Fruit fly (Drosophila melanogaster) whole organism, embryonic: Measurements from ENCODE around the gene Acp29AB.
A peak's percentile ranks its signal among the peaks of the same experiment; 100 is the strongest.

ENCODE experiments used
- Abd-B ChIP-seq: fragments of 200-800 bp; sonication (Bioruptor generic); optimal IDR thresholded peaks from 2 replicates; lab custom pipeline; 2018; ENCODE audit warnings: missing biosample characterization, mild to moderate bottlenecking, missing genetic modification characterization, moderate library complexity
- Atf6 ChIP-seq: fragments of 200-800 bp; sonication (Bioruptor generic); IDR thresholded peaks from 2 replicates; pipeline ENCODE4 v1.3.6; 2022; ENCODE audit warnings: missing biosample characterization, missing genetic modification characterization
- Bteb2 ChIP-seq: fragments of 200-800 bp; sonication (Bioruptor generic); optimal IDR thresholded peaks from 2 replicates; lab custom pipeline; 2016; ENCODE audit warnings: missing biosample characterization, missing genetic modification characterization
- CG10321 ChIP-seq: fragments of 200-800 bp; sonication (Bioruptor generic); IDR thresholded peaks from 2 replicates; pipeline ENCODE4 v1.3.6; 2022; ENCODE audit warnings: missing biosample characterization, missing genetic modification characterization
- CG12071 ChIP-seq: fragments of 200-800 bp; sonication (Bioruptor generic); optimal IDR thresholded peaks from 3 replicates; lab custom pipeline; 2018; ENCODE audit warnings: missing biosample characterization, mild to moderate bottlenecking, missing genetic modification characterization
- CG12744 ChIP-seq: fragments of 200-800 bp; sonication (Bioruptor generic); optimal IDR thresholded peaks from 2 replicates; lab custom pipeline; 2016; ENCODE audit warnings: missing biosample characterization, missing genetic modification characterization
- CG12942 ChIP-seq: fragments of 200-800 bp; sonication (Bioruptor generic); optimal IDR thresholded peaks from 3 replicates; lab custom pipeline; 2016; ENCODE audit warnings: missing biosample characterization, missing genetic modification characterization
- CG1529 ChIP-seq: fragments of 200-800 bp; sonication (Bioruptor generic); optimal IDR thresholded peaks from 3 replicates; lab custom pipeline; 2018; ENCODE audit warnings: missing biosample characterization, missing genetic modification characterization
- CG30403 ChIP-seq: fragments of 200-800 bp; sonication (Bioruptor generic); optimal IDR thresholded peaks from 3 replicates; lab custom pipeline; 2016; ENCODE audit warnings: missing biosample characterization, missing genetic modification characterization
- CG32532 ChIP-seq: fragments of 200-800 bp; sonication (Bioruptor generic); IDR thresholded peaks from 2 replicates; pipeline ENCODE4 v1.3.6; 2022; ENCODE audit warnings: missing biosample characterization, missing genetic modification characterization
- CG3726 ChIP-seq: fragments of 200-800 bp; sonication (Bioruptor generic); IDR thresholded peaks from 3 replicates; pipeline ENCODE4, ENCODE4 v1.3.6; 2022; ENCODE audit warnings: missing biosample characterization, missing genetic modification characterization
- CG4424 ChIP-seq: fragments of 200-800 bp; sonication (Bioruptor generic); optimal IDR thresholded peaks from 3 replicates; lab custom pipeline; 2016; ENCODE audit warnings: missing biosample characterization, missing genetic modification characterization
- CG4854 ChIP-seq: fragments of 200-800 bp; sonication (Bioruptor generic); optimal IDR thresholded peaks from 2 replicates; lab custom pipeline; 2016; ENCODE audit warnings: missing biosample characterization, missing genetic modification characterization, inconsistent platforms
- CG9437 ChIP-seq: fragments of 200-800 bp; sonication (Bioruptor generic); optimal IDR thresholded peaks from 2 replicates; lab custom pipeline; 2018; ENCODE audit warnings: missing biosample characterization, mild to moderate bottlenecking, missing genetic modification characterization
- CG9797 ChIP-seq: fragments of 200-800 bp; sonication (Bioruptor generic); optimal IDR thresholded peaks from 3 replicates; lab custom pipeline; 2018; ENCODE audit warnings: missing biosample characterization, mild to moderate bottlenecking, missing genetic modification characterization
- CHES-1-like ChIP-seq: fragments of 200-800 bp; sonication (Bioruptor generic); optimal IDR thresholded peaks from 2 replicates; lab custom pipeline; 2016; ENCODE audit warnings: missing biosample characterization, missing genetic modification characterization
- CoRest ChIP-seq: fragments of 200-800 bp; sonication (Bioruptor generic); optimal IDR thresholded peaks from 3 replicates; lab custom pipeline; 2018; ENCODE audit warnings: missing biosample characterization, mild to moderate bottlenecking, missing genetic modification characterization, moderate library complexity
- D ChIP-seq, 2 experiments: fragments of 200-800 bp in 1 of 2; fragments of >200 bp in 1 of 2; sonication (Bioruptor generic) in 1 of 2; optimal IDR thresholded peaks; 2 replicates in 1 of 2; 3 replicates in 1 of 2; lab custom pipeline; 2017; ENCODE audit warnings: mild to moderate bottlenecking in 1 of 2, missing biosample characterization in 1 of 2, missing genetic modification characterization in 1 of 2, missing genetic modification reagents in 1 of 2
- Dad ChIP-seq: fragments of 200-800 bp; sonication (Bioruptor generic); optimal IDR thresholded peaks from 3 replicates; lab custom pipeline; 2016; ENCODE audit warnings: missing biosample characterization, missing genetic modification characterization
- Doc3 ChIP-seq: fragments of 200-800 bp; sonication (Bioruptor generic); IDR thresholded peaks from 3 replicates; pipeline ENCODE4 v1.3.6; 2022; ENCODE audit warnings: missing biosample characterization, missing genetic modification characterization; ENCODE audit not compliant: partially characterized antibody
- HLH4C ChIP-seq: fragments of 200-800 bp; sonication (Bioruptor generic); IDR thresholded peaks from 3 replicates; pipeline ENCODE4 v1.3.6; 2022; ENCODE audit warnings: missing biosample characterization, missing genetic modification characterization; ENCODE audit not compliant: partially characterized antibody
- Hand ChIP-seq: fragments of 200-800 bp; sonication (Bioruptor generic); optimal IDR thresholded peaks from 2 replicates; lab custom pipeline; 2017; ENCODE audit warnings: mild to moderate bottlenecking, missing biosample characterization, missing genetic modification reagents, missing genetic modification characterization
- Hmx ChIP-seq: fragments of 200-800 bp; sonication (Bioruptor generic); optimal IDR thresholded peaks from 2 replicates; lab custom pipeline; 2016; ENCODE audit warnings: missing biosample characterization, missing genetic modification characterization
- Med ChIP-seq: fragments of 200-800 bp; sonication (Bioruptor generic); peaks from one replicate; lab custom pipeline; 2016; ENCODE audit warnings: missing biosample characterization, missing genetic modification characterization, mild to moderate bottlenecking, inconsistent platforms, moderate library complexity
- Nf-YC ChIP-seq: fragments of 200-800 bp; optimal IDR thresholded peaks from 3 replicates; lab custom pipeline; 2019; ENCODE audit warnings: missing biosample characterization, mild to moderate bottlenecking, missing genetic modification characterization, moderate library complexity
- Rx ChIP-seq: fragments of 200-800 bp; sonication (Bioruptor generic); IDR thresholded peaks from 2 replicates; pipeline ENCODE4 v1.3.6; 2022; ENCODE audit warnings: missing biosample characterization, missing genetic modification characterization
- Sox100B ChIP-seq: fragments of 200-800 bp; sonication (Bioruptor generic); optimal IDR thresholded peaks from 3 replicates; lab custom pipeline; 2018; ENCODE audit warnings: missing biosample characterization, mild to moderate bottlenecking, missing genetic modification characterization
- Sry-β ChIP-seq: fragments of 200-800 bp; sonication (Bioruptor generic); optimal IDR thresholded peaks from 2 replicates; lab custom pipeline; 2018; ENCODE audit warnings: missing biosample characterization, mild to moderate bottlenecking, missing genetic modification characterization, moderate library complexity
- Xrp1 ChIP-seq: fragments of 200-800 bp; sonication (Bioruptor generic); IDR thresholded peaks from 2 replicates; pipeline ENCODE4 v1.3.6; 2022; ENCODE audit warnings: missing biosample characterization, missing genetic modification characterization
- YL-1 ChIP-seq: fragments of 200-800 bp; sonication (Bioruptor generic); optimal IDR thresholded peaks from 3 replicates; lab custom pipeline; 2017; ENCODE audit warnings: missing biosample characterization, mild to moderate bottlenecking, missing genetic modification characterization
- ash1 ChIP-seq: fragments of 200-800 bp; sonication (Bioruptor generic); optimal IDR thresholded peaks from 2 replicates; lab custom pipeline; 2018; ENCODE audit warnings: missing biosample characterization, mild to moderate bottlenecking, missing genetic modification characterization
- cato ChIP-seq: fragments of 200-800 bp; sonication (Bioruptor generic); optimal IDR thresholded peaks from 2 replicates; lab custom pipeline; 2016; ENCODE audit warnings: missing biosample characterization, missing genetic modification characterization, borderline replicate concordance
- chm ChIP-seq: fragments of 200-800 bp; sonication (Bioruptor generic); IDR thresholded peaks from 2 replicates; pipeline ENCODE4 v1.3.6; 2022; ENCODE audit warnings: missing biosample characterization, missing genetic modification characterization
- crol ChIP-seq: fragments of 200-800 bp; sonication (Bioruptor generic); IDR thresholded peaks from 2 replicates; pipeline ENCODE4 v1.3.6; 2022; ENCODE audit warnings: missing biosample characterization, missing genetic modification characterization
- fu2 ChIP-seq: fragments of 200-800 bp; sonication (Bioruptor generic); optimal IDR thresholded peaks from 2 replicates; lab custom pipeline; 2016; ENCODE audit warnings: missing biosample characterization, missing genetic modification characterization
- gce ChIP-seq: fragments of 200-800 bp; sonication (Bioruptor generic); IDR thresholded peaks from 3 replicates; pipeline ENCODE4 v1.3.6; 2022; ENCODE audit warnings: missing biosample characterization, missing genetic modification characterization
- gem ChIP-seq: fragments of 200-800 bp; sonication (Bioruptor generic); optimal IDR thresholded peaks from 2 replicates; lab custom pipeline; 2019; ENCODE audit warnings: missing biosample characterization, mild to moderate bottlenecking, missing genetic modification characterization, moderate library complexity
- gro ChIP-seq: fragments of 200-800 bp; sonication (Bioruptor generic); optimal IDR thresholded peaks from 2 replicates; lab custom pipeline; 2016; ENCODE audit warnings: missing biosample characterization, missing genetic modification characterization
- gt ChIP-seq: fragments of 200-800 bp; sonication (Bioruptor generic); IDR thresholded peaks from 2 replicates; pipeline ENCODE4 v1.3.6; 2022; ENCODE audit warnings: missing biosample characterization, missing genetic modification characterization
- luna ChIP-seq: fragments of 200-800 bp; sonication (Bioruptor generic); optimal IDR thresholded peaks from 2 replicates; lab custom pipeline; 2016; ENCODE audit warnings: missing biosample characterization, missing genetic modification characterization
- nom ChIP-seq: fragments of 200-800 bp; sonication (Bioruptor generic); optimal IDR thresholded peaks from 2 replicates; lab custom pipeline; 2017; ENCODE audit warnings: missing biosample characterization, missing genetic modification characterization, mild to moderate bottlenecking, moderate library complexity, missing genetic modification reagents
- onecut ChIP-seq: fragments of 200-800 bp; sonication (Bioruptor generic); IDR thresholded peaks from 2 replicates; pipeline ENCODE4 v1.3.6; 2022; ENCODE audit warnings: missing biosample characterization, missing genetic modification characterization
- org-1 ChIP-seq: fragments of 200-800 bp; sonication (Bioruptor generic); optimal IDR thresholded peaks from 2 replicates; lab custom pipeline; 2017; ENCODE audit warnings: missing biosample characterization, missing genetic modification characterization
- schlank ChIP-seq: fragments of 200-800 bp; sonication (Bioruptor generic); optimal IDR thresholded peaks from 2 replicates; lab custom pipeline; 2018; ENCODE audit warnings: missing biosample characterization, mild to moderate bottlenecking, missing genetic modification characterization
- ssp ChIP-seq: fragments of 200-800 bp; sonication (Bioruptor generic); IDR thresholded peaks from 2 replicates; pipeline ENCODE4 v1.3.6; 2022; ENCODE audit warnings: missing biosample characterization, missing genetic modification characterization
- ttk ChIP-seq: fragments of 200-800 bp; sonication (Bioruptor generic); IDR thresholded peaks from 2 replicates; pipeline ENCODE4 v2.1.2; 2022; ENCODE audit warnings: missing biosample characterization, missing genetic modification characterization
- unc-4 ChIP-seq: fragments of 200-800 bp; sonication (Bioruptor generic); IDR thresholded peaks from 2 replicates; pipeline ENCODE4 v1.3.6; 2022; ENCODE audit warnings: missing biosample characterization, missing genetic modification characterization; ENCODE audit not compliant: partially characterized antibody
- wek ChIP-seq: fragments of 200-800 bp; sonication (Bioruptor generic); optimal IDR thresholded peaks from 3 replicates; lab custom pipeline; 2018; ENCODE audit warnings: missing biosample characterization, mild to moderate bottlenecking, missing genetic modification characterization, moderate library complexity
- zf30C ChIP-seq: fragments of 200-800 bp; sonication (Bioruptor generic); optimal IDR thresholded peaks from 3 replicates; lab custom pipeline; 2018; ENCODE audit warnings: missing biosample characterization, mild to moderate bottlenecking, missing genetic modification characterization

The Acp29AB gene

DNA sequence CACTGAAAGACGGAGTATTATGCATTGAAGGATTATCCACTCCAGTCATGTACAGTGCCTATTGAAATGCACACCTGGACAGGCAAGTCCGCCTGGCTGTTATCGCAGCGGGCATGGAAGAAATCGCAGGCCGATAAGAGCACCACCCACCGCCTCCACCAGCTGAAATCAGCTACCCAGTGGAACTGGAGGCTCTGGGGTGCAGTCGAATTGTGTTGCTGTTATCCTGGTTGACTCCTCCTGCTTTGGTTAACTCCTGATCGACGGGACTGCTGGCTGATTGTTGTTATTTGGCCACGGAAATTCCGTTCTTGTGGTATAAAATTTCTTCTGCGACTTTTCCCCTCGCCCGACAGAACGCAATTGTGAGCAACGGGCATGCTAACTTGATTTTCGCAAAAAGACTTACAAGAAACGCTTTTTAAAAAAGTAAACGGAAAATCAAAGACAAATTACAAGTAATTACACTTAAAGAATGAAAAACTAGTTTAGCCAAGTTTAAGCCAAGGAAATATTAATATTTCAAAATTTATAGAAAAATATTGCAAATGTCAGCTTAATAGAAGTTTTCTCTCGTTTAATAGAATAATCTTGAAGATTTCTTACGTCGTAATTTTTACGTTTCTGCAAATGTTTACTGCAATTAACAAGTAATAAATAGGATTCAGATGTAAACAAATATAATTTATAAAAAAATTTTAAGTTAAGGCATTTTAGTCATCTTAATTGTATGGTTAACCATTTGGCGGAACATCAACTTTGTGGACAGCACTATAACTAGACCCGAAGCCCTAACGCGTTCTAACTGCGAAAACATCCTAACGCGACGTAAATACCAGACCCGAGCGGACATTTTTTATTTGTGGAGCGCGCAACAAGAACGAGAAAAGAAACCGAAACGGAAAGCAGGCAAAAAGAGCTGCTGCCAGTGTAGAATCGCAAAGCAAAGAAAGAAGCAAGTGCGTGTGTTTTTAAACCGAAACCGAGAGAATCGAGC, 22.2 kb upstream of the Acp29AB start, which contains the start of the genes CG13398 and Akap200 (continued):
- TF ChIP-seq HLH4C (GFP tag; lab: Robert Waterston, UW) (no peak), cato (GFP tag; lab: Kevin White, UChicago) (no peak), CG12942 (GFP tag; lab: Kevin White, UChicago) (no peak), CG4854 (GFP tag; lab: Kevin White, UChicago) (no peak), CoRest (peak; percentile 70), Hand (GFP tag; lab: Kevin White, UChicago) (no peak), onecut (GFP tag; lab: Robert Waterston, UW) (no peak), chm (no peak), unc-4 (GFP tag; lab: Robert Waterston, UW) (no peak), nom (GFP tag; lab: Kevin White, UChicago) (peak; percentile 61), CG4424 (GFP tag; lab: Kevin White, UChicago) (peak; percentile 46), CG12744 (GFP tag; lab: Kevin White, UChicago) (no peak), Abd-B (no peak), org-1 (GFP tag; lab: Kevin White, UChicago) (no peak), CG30403 (GFP tag; lab: Kevin White, UChicago) (peak; percentile 50), crol (GFP tag; lab: Robert Waterston, UW) (peak; percentile 90), YL-1 (GFP tag; lab: Kevin White, UChicago) (peak; percentile 17), CG3726 (GFP tag; lab: Robert Waterston, UW) (no peak), Rx (no peak), CHES-1-like (GFP tag; lab: Kevin White, UChicago) (no peak), D (optimal IDR thresholded peaks at IDR 0.05; lab: Kevin White, UChicago) (no peak), D (GFP tag; optimal IDR thresholded peaks at IDR 0.05; lab: Kevin White, UChicago) (no peak), CG9437 (peak; percentile 57), gce (no peak), gem (tag; lab: Kevin White, UChicago) (no peak), zf30C (GFP tag; lab: Kevin White, UChicago) (no peak), Hmx (GFP tag; lab: Kevin White, UChicago) (no peak), luna (GFP tag; lab: Kevin White, UChicago) (no peak), Nf-YC (tag; lab: Kevin White, UChicago) (no peak), Atf6 (no peak), Sry-β (GFP tag; lab: Kevin White, UChicago) (peak; percentile 90), CG1529 (GFP tag; lab: Kevin White, UChicago) (no peak), CG10321 (GFP tag; lab: Robert Waterston, UW) (no peak), CG12071 (GFP tag; lab: Kevin White, UChicago) (no peak), Xrp1 (GFP tag; lab: Robert Waterston, UW) (no peak), Sox100B (peak; percentile 44), Bteb2 (GFP tag; lab: Kevin White, UChicago) (no peak), ash1 (GFP tag; lab: Kevin White, UChicago) (no peak), Dad (no peak), Med (GFP tag; lab: Kevin White, UChicago) (peak; percentile 76), gro (GFP tag; lab: Kevin White, UChicago) (no peak), ttk (GFP tag; lab: Robert Waterston, UW) (no peak), fu2 (GFP tag; lab: Kevin White, UChicago) (no peak), Doc3 (no peak), schlank (tag; lab: Kevin White, UChicago) (no peak), gt (GFP tag; lab: Robert Waterston, UW) (no peak), CG32532 (GFP tag; lab: Robert Waterston, UW) (no peak), CG9797 (GFP tag; lab: Kevin White, UChicago) (peak; percentile 64), wek (no peak), ssp (peak; percentile 36; the same call in 1 of the 2 replicates)
